Worm (Caenorhabditis elegans): ENCODE measurements around the gene T09F3.4.

Gene T09F3.4

ce11 chrII:10395303-10395757, at the start of gene T09F3.4:
Gene T09F3.4 (plus strand): TSS chrII:10395707.
- no peak for TF ChIP-seq ztf-23 (GFP tag; IDR thresholded peaks at IDR 0.05)

DNA sequence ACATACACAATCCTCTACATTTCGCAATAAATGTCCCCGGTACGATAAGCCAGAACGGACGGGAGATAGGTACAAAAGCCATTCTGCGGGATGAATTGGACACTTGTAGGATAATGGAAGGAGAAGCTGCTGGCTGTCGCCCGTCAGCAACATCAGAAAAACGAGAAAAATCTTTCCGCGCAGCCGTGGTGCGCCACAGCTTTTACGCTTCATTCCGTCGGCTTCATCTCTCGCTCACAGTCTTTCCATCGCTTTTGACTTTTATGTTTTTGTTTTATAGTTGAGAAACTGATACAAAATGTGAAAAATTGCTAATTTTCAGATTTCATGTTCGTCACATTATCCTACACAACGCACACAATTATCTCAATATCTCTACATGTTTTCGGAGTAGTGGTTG, 49.4 kb upstream of the T09F3.4 start, which contains the start of gene C07E3.10:
C07E3.10 (plus strand) TSS at position 301 of the 400 bp plus-strand sequence.
- TF ChIP-seq flt-1 (GFP tag; IDR thresholded peaks at IDR 0.05) (peak; percentile 10; the same call in 1 of the 2 replicates), tab-1 (GFP tag; IDR thresholded peaks at IDR 0.05) (no peak), ztf-23 (GFP tag; IDR thresholded peaks at IDR 0.05) (no peak)

DNA sequence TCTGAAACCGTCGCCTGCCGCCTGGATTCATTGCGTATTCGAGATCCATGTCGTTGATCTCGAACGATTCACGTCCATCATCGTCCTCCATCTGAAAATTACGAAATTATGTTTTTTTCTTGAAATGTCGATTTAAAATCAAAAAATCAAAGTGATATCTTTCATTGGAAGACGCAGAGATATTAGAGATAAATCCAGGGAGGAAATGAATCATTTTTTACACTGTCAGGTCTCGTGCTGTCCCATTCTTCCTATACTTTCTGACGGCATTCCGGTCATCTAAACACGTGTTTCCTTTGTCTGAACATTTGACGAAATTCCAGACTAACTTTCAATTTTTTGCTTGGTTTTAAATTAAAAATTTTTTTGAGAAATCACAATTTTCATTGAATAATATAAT, 45.6 kb upstream of the T09F3.4 start, which contains the start of gene stip-1:
stip-1 (minus strand) TSS at position 98 of the 400 bp plus-strand sequence.
- TF ChIP-seq med-1 (GFP tag; optimal IDR thresholded peaks at IDR 0.05; ENCODE audit: insufficient read depth) (no peak), cog-1 (tag; optimal IDR thresholded peaks at IDR 0.05) (no peak), klf-2 (GFP tag; conservative IDR thresholded peaks at IDR 0.05) (no peak), ztf-23 (GFP tag; IDR thresholded peaks at IDR 0.05) (no peak), tab-1 (GFP tag; IDR thresholded peaks at IDR 0.05) (no peak), T22C8.4 (GFP tag; IDR thresholded peaks at IDR 0.05) (no peak), flt-1 (GFP tag; IDR thresholded peaks at IDR 0.05) (no peak), ref-1 (GFP tag; conservative IDR thresholded peaks at IDR 0.05) (no peak), ztf-29 (GFP tag; IDR thresholded peaks at IDR 0.05) (no peak)

DNA sequence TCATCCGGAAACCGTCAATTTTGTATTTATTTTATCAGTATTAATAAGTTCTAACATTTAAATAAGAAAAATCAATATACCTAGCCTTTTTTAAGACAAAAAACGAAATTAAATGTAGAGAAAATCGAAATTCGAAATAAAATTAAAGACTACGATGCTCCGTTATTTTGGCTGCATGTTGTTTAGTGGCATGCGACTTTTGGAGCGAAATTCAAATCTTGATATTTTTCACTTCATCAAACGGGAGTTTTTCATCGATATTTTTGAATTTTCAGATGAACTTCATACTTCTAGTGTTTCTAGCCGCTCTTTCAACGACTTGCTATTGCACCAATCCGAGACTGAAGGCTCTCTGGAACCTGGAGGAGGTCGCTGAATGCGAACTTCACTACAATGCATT, 45.0 kb upstream of the T09F3.4 start, which contains the start of gene C07E3.9:
C07E3.9 (plus strand) TSS at position 270 of the 400 bp plus-strand sequence.
- no peak for TF ChIP-seq klf-2 (GFP tag; conservative IDR thresholded peaks at IDR 0.05)
- TF ChIP-seq ztf-23 (GFP tag; IDR thresholded peaks at IDR 0.05), result no peak
- TF ChIP-seq flt-1 (GFP tag; IDR thresholded peaks at IDR 0.05), result no peak
- no peak for TF ChIP-seq med-1 (GFP tag; optimal IDR thresholded peaks at IDR 0.05; ENCODE audit: insufficient read depth)
- no peak for TF ChIP-seq T22C8.4 (GFP tag; IDR thresholded peaks at IDR 0.05)
- TF ChIP-seq cog-1 (tag; optimal IDR thresholded peaks at IDR 0.05), result no peak
- no peak for TF ChIP-seq ref-1 (GFP tag; conservative IDR thresholded peaks at IDR 0.05)
- TF ChIP-seq tab-1 (GFP tag; IDR thresholded peaks at IDR 0.05), result no peak
- no peak for TF ChIP-seq ztf-29 (GFP tag; IDR thresholded peaks at IDR 0.05)

- TF ChIP-seq ztf-23 (GFP tag; IDR thresholded peaks at IDR 0.05) (no peak), klf-2 (GFP tag; conservative IDR thresholded peaks at IDR 0.05) (no peak), ztf-29 (GFP tag; IDR thresholded peaks at IDR 0.05) (no peak), ref-1 (GFP tag; conservative IDR thresholded peaks at IDR 0.05) (no peak)
Observed at ce11 chrII:10351963-10352362, 43.5 kb upstream of the T09F3.4 start, which contains the start of gene C07E3.8. Gene C07E3.8 (plus strand): TSS chrII:10352263.

DNA sequence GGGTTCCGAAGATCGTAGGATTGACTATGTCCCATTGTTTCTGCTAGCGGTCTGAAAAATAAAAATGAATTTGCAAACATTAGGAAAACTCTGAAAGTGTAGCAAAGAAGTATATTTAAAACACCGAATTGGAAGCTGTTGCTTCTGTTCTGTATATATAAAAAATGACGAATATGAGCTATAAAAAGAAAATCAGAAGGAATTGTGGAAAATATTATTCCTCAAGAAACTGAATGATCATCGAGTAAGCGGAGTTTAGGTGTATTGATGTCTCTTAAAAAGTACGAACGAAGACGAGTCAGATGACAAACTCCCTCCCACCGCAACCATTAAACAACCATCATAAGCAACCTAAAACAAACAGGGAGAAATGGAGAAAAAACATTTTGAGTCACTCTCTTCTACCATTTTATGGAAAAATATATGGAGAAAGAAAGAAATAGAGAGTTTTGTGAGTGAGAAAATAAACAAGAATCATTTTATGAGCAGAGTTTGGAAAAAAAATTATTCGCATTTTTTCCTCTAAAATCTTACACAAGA, 38.0 kb upstream of the T09F3.4 start, which contains the start of gene C07E3.3:
C07E3.3 (minus strand) TSS at position 51 of the 540 bp plus-strand sequence.
- no peak for TF ChIP-seq tab-1 (GFP tag; IDR thresholded peaks at IDR 0.05)
- no peak for TF ChIP-seq med-1 (GFP tag; optimal IDR thresholded peaks at IDR 0.05; ENCODE audit: insufficient read depth)
- TF ChIP-seq ztf-29 (GFP tag; IDR thresholded peaks at IDR 0.05), result no peak
- TF ChIP-seq ref-1 (GFP tag; conservative IDR thresholded peaks at IDR 0.05), result no peak
- TF ChIP-seq T22C8.4 (GFP tag; IDR thresholded peaks at IDR 0.05), result no peak
- no peak for TF ChIP-seq klf-2 (GFP tag; conservative IDR thresholded peaks at IDR 0.05)
- no peak for TF ChIP-seq ztf-23 (GFP tag; IDR thresholded peaks at IDR 0.05)
- TF ChIP-seq cog-1 (tag; optimal IDR thresholded peaks at IDR 0.05), result no peak
- no peak for TF ChIP-seq flt-1 (GFP tag; IDR thresholded peaks at IDR 0.05)

ce11 chrII:10360487-10360886, 35.0 kb upstream of the T09F3.4 start, which contains the start of gene C07E3.4:
Gene C07E3.4 (plus strand): TSS chrII:10360787.
- TF ChIP-seq T22C8.4 (GFP tag; IDR thresholded peaks at IDR 0.05) (no peak), klf-2 (GFP tag; conservative IDR thresholded peaks at IDR 0.05) (no peak), flt-1 (GFP tag; IDR thresholded peaks at IDR 0.05) (no peak), cog-1 (tag; optimal IDR thresholded peaks at IDR 0.05) (no peak), ztf-23 (GFP tag; IDR thresholded peaks at IDR 0.05) (no peak), ref-1 (GFP tag; conservative IDR thresholded peaks at IDR 0.05) (no peak), ztf-29 (GFP tag; IDR thresholded peaks at IDR 0.05) (no peak), tab-1 (GFP tag; IDR thresholded peaks at IDR 0.05) (no peak), med-1 (GFP tag; optimal IDR thresholded peaks at IDR 0.05; ENCODE audit: insufficient read depth) (no peak)

ce11 chrII:10367202-10367601, 28.3 kb upstream of the T09F3.4 start, which contains the start of gene ceh-57:
Gene ceh-57 (minus strand): TSS chrII:10367296.
- no peak for TF ChIP-seq ztf-23 (GFP tag; IDR thresholded peaks at IDR 0.05)
- no peak for TF ChIP-seq T22C8.4 (GFP tag; IDR thresholded peaks at IDR 0.05)
- TF ChIP-seq flt-1 (GFP tag; IDR thresholded peaks at IDR 0.05), result no peak
- TF ChIP-seq cog-1 (tag; optimal IDR thresholded peaks at IDR 0.05), result no peak
- no peak for TF ChIP-seq med-1 (GFP tag; optimal IDR thresholded peaks at IDR 0.05; ENCODE audit: insufficient read depth)
- TF ChIP-seq ztf-29 (GFP tag; IDR thresholded peaks at IDR 0.05), result no peak
- no peak for TF ChIP-seq ref-1 (GFP tag; conservative IDR thresholded peaks at IDR 0.05)
- TF ChIP-seq klf-2 (GFP tag; conservative IDR thresholded peaks at IDR 0.05), result no peak
- TF ChIP-seq tab-1 (GFP tag; IDR thresholded peaks at IDR 0.05), result no peak

ce11 chrII:10369547-10370028, 25.9 kb upstream of the T09F3.4 start, which contains the start of gene ceh-58:
Gene ceh-58 (minus strand): TSS chrII:10369597.
- TF ChIP-seq T22C8.4 (GFP tag; IDR thresholded peaks at IDR 0.05), result no peak
- TF ChIP-seq tab-1 (GFP tag; IDR thresholded peaks at IDR 0.05), result 0 out of 2 replicates have a peak, but pooled peaks have one; percentile 18

- no peak for TF ChIP-seq flt-1 (GFP tag; IDR thresholded peaks at IDR 0.05)
- no peak for TF ChIP-seq T22C8.4 (GFP tag; IDR thresholded peaks at IDR 0.05)
- TF ChIP-seq ref-1 (GFP tag; conservative IDR thresholded peaks at IDR 0.05), result no peak
- TF ChIP-seq med-1 (GFP tag; optimal IDR thresholded peaks at IDR 0.05; ENCODE audit: insufficient read depth), result no peak
- no peak for TF ChIP-seq cog-1 (tag; optimal IDR thresholded peaks at IDR 0.05)
- TF ChIP-seq klf-2 (GFP tag; conservative IDR thresholded peaks at IDR 0.05), result no peak
- no peak for TF ChIP-seq tab-1 (GFP tag; IDR thresholded peaks at IDR 0.05)
- no peak for TF ChIP-seq ztf-29 (GFP tag; IDR thresholded peaks at IDR 0.05)
- no peak for TF ChIP-seq ztf-23 (GFP tag; IDR thresholded peaks at IDR 0.05)
Observed at ce11 chrII:10370826-10371225, 24.7 kb upstream of the T09F3.4 start.
